Worm (Caenorhabditis elegans) whole organism, midembryonic: ENCODE results near the gene F07C4.11.

Experiments used
- T22C8.4 ChIP-seq: fragments of 200-800 bp; sonication (Bioruptor generic); IDR thresholded peaks from 2 replicates; pipeline ENCODE4 v1.3.6; 2022; ENCODE audit warnings: missing genetic modification characterization, missing compliant biosample characterization
- cog-1 ChIP-seq: sonication (generic microtip); optimal IDR thresholded peaks from 2 replicates; lab custom pipeline; 2016; ENCODE audit warnings: missing genetic modification characterization, missing compliant biosample characterization
- flt-1 ChIP-seq: fragments of 200-800 bp; sonication (Bioruptor generic); IDR thresholded peaks from 2 replicates; pipeline ENCODE4 v1.3.6; 2022; ENCODE audit warnings: missing genetic modification characterization, missing compliant biosample characterization
- klf-2 ChIP-seq: fragments of 200-800 bp; sonication (Bioruptor generic); conservative IDR thresholded peaks from 2 replicates; pipeline ENCODE4 v1.3.6; 2022; ENCODE audit warnings: missing genetic modification reagents, missing genetic modification characterization, missing compliant biosample characterization
- med-1 ChIP-seq: sonication (generic microtip); optimal IDR thresholded peaks from 2 replicates; lab custom pipeline; 2017; ENCODE audit warnings: missing genetic modification characterization, mild to moderate bottlenecking, missing compliant biosample characterization, antibody characterized with exemption, missing genetic modification reagents; ENCODE audit not compliant: insufficient read depth
- ref-1 ChIP-seq: fragments of 200-800 bp; sonication (Bioruptor generic); conservative IDR thresholded peaks from 2 replicates; pipeline ENCODE4 v1.3.6; 2022; ENCODE audit warnings: missing genetic modification reagents, missing genetic modification characterization, missing compliant biosample characterization
- tab-1 ChIP-seq: fragments of 200-800 bp; sonication (Bioruptor generic); IDR thresholded peaks from 2 replicates; pipeline ENCODE4 v1.3.6; 2022; ENCODE audit warnings: missing genetic modification characterization, missing compliant biosample characterization
- ztf-23 ChIP-seq: fragments of 200-800 bp; sonication (Bioruptor generic); IDR thresholded peaks from 2 replicates; pipeline ENCODE4 v1.3.6; 2022; ENCODE audit warnings: missing genetic modification reagents, missing genetic modification characterization, missing compliant biosample characterization
- ztf-29 ChIP-seq: fragments of 200-800 bp; sonication (Bioruptor generic); IDR thresholded peaks from 2 replicates; pipeline ENCODE4 v1.3.6; 2022; ENCODE audit warnings: missing genetic modification reagents, missing genetic modification characterization, missing compliant biosample characterization

Gene F07C4.11

DNA sequence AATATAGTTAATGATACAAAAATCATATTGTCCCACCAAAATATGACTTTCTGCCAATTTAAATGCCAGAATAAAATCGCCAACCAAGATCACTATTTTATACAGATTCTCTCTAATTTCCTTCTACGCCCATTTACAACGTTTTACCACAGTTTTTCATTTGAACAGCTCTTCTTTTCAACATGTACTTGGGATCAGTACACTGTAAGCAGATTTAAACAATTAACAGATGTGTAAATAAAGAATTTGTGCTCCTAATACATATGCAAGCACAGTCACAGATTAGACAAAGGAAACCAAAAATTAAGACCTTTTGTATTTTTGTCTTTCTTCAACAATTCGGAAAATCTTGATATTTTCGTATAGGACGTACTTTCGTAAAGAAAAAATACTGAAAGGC is at the start of gene F07C4.11:
TSS of gene F07C4.11 (minus strand) at position 101 of the 400 bp plus-strand sequence.
- TF ChIP-seq klf-2 (GFP tag; lab: Robert Waterston, UW) (no peak), ztf-23 (no peak), med-1 (GFP tag; lab: Kevin White, UChicago) (no peak), ztf-29 (GFP tag; lab: Robert Waterston, UW) (no peak), cog-1 (tag; lab: Kevin White, UChicago) (no peak), flt-1 (GFP tag; lab: Robert Waterston, UW) (no peak), ref-1 (GFP tag; lab: Robert Waterston, UW) (no peak), T22C8.4 (GFP tag; lab: Robert Waterston, UW) (no peak)

DNA sequence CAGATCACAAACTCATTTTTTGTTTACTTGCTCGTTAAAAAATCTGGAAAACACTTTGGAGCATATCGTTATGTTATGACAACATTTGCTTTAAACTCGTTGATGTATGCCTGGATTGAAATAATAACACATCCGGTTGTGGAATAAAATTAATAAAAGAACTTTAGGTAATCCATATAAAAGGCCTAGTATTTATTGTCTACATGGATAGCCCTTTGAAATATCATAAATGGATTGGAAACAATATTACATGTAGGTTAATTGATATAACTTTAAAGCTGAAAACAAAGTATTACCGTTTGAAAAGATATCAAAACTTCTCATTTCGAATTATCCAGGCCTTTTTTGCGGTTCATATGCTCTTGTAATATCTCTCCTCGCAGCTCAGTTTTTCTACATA is 47.3 kb upstream of the F07C4.11 start:
- TF ChIP-seq klf-2 (GFP tag; lab: Robert Waterston, UW) (no peak), ztf-23 (no peak), tab-1 (no peak), cog-1 (tag; lab: Kevin White, UChicago) (no peak)

DNA sequence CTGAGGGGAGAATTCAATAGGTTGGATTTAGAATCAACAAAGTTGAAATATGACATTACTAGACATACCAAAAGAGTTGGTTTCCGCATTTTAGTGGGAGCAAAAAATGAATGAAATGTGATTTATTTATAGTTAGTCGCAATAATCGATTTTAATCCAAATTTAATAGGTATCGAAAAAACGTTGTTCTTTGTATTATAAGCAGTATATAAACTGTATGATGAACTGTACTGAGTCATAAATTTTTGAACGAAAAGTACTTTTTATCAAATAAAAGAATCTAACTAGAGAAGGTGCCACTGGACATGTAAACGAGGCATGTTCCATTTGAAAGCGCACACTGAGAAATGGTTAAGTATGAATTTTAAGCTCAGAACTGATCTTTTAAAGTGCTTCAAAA is 46.6 kb upstream of the F07C4.11 start, which contains the start of gene C12D5.9:
TSS of gene C12D5.9 (minus strand) at position 101 of the 400 bp plus-strand sequence.
- TF ChIP-seq ref-1 (GFP tag; lab: Robert Waterston, UW) (no peak), ztf-29 (GFP tag; lab: Robert Waterston, UW) (no peak), T22C8.4 (GFP tag; lab: Robert Waterston, UW) (no peak), cog-1 (tag; lab: Kevin White, UChicago) (no peak), klf-2 (GFP tag; lab: Robert Waterston, UW) (no peak), flt-1 (GFP tag; lab: Robert Waterston, UW) (no peak), tab-1 (no peak), ztf-23 (no peak), med-1 (GFP tag; lab: Kevin White, UChicago) (no peak)

DNA sequence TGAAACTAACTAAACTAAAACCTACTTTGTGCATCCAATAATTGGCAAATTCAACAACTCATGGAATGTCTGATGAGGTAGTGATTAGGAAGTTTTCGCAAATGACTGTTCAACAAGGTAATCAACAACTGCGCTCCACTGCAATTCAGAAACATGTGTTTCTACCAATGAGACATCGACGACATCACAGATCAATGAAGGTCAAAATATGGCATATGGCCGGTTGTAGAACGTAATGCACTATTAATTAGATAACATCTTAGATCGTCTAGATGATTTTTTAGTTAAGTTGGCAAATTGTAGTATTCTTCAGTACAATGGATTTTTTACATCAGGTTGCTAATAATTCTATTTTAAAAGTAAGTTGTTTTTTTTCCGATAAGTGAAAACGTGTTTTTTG is 42.9 kb upstream of the F07C4.11 start, which contains the start of the genes nhr-94 and nhr-152:
TSS of gene nhr-94 (minus strand) at position 147 of the 400 bp plus-strand sequence.
TSS of gene nhr-152 (plus strand) at position 162 of the 400 bp plus-strand sequence.
- TF ChIP-seq ref-1 (GFP tag; lab: Robert Waterston, UW) (no peak), cog-1 (tag; lab: Kevin White, UChicago) (no peak)

DNA sequence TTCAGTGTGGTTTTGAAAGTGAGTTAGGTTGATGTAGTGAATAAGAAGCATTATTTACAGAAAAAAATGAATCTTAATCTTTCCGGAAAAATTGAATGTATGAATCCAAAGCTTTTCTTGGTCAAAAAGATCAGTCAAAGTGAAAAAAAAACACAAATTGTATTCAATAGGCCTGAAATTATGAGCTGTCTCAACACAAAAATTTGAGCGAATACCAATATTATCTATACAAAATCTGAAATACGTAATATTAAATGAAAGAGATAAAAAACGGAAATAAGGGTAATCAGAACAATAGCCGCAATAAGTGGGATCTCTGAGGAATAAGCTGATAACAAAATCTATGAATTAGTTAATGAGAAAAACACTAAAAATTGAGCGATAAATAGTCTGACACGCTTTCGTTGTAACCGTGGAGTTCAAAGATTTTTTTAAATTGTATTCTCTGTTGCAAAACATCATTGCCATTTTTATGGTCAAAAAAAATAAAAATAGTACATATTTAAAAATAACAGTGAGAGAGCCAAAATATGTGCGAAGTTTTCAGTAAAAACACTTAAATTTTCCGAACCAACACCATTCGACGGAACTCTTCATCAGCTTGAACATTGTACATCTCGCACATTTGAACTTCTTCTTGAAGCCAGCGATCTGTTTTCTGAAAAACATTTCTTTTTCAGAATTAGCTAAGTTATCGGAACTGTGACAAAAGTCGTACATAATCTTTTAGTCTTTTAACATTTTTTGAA is 40.8 kb upstream of the F07C4.11 start, which contains the start of gene sre-11:
TSS of gene sre-11 (minus strand) at position 51 of the 749 bp plus-strand sequence.
- TF ChIP-seq T22C8.4 (GFP tag; lab: Robert Waterston, UW) = no peak
- TF ChIP-seq ztf-23 = no peak
- TF ChIP-seq ref-1 (GFP tag; lab: Robert Waterston, UW) = no peak

DNA sequence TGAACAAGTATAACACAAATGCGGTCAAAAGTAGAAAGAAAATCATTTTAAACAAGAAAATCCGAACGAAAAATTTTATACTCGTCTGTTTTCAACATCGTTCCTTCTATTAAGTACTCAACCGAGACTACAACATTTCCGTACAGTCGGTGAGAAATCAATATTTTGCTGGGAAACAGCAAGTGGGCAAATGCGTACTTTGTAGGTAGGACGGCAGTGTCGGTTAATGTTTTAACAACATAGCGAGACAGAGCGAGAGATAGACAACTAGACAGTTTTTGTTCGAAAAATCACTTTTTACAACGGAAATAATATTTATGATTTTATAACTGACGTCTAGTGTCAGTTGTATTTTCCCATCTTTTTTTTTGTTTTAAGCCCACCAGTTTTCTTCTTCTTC is 38.1 kb upstream of the F07C4.11 start, which contains the start of gene cyp-33A1:
TSS of gene cyp-33A1 (minus strand) at position 72 of the 400 bp plus-strand sequence.
- TF ChIP-seq ztf-29 (GFP tag; lab: Robert Waterston, UW) (no peak), flt-1 (GFP tag; lab: Robert Waterston, UW) (no peak), klf-2 (GFP tag; lab: Robert Waterston, UW) (no peak), T22C8.4 (GFP tag; lab: Robert Waterston, UW) (no peak), ztf-23 (no peak), ref-1 (GFP tag; lab: Robert Waterston, UW) (no peak), cog-1 (tag; lab: Kevin White, UChicago) (no peak), tab-1 (no peak), med-1 (GFP tag; lab: Kevin White, UChicago) (no peak)

DNA sequence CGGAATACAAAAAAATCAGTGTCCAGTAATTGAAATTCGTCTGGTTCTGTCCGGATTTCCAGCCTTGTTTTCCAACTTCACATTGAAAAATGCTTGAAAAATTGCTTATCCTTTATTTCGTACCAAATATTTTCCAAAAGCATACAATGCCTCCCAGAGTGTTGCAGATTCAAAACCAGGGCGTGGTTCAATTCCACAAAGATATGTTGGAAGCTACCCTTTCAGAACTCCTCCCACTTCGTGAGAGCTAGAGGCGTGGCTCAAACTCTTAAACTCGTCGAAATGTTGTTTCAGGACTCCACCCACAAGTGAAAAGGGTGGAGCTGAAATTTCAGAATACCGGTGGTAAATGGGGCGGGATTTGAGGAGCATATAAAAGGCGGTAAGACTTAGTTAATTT is 32.6 kb upstream of the F07C4.11 start, which contains the start of gene C12D5.3:
TSS of gene C12D5.3 (plus strand) at position 301 of the 400 bp plus-strand sequence.
- TF ChIP-seq ztf-23 (no peak), flt-1 (GFP tag; lab: Robert Waterston, UW) (no peak), cog-1 (tag; lab: Kevin White, UChicago) (no peak), T22C8.4 (GFP tag; lab: Robert Waterston, UW) (no peak), ref-1 (GFP tag; lab: Robert Waterston, UW) (no peak), tab-1 (no peak), ztf-29 (GFP tag; lab: Robert Waterston, UW) (no peak), klf-2 (GFP tag; lab: Robert Waterston, UW) (no peak)

DNA sequence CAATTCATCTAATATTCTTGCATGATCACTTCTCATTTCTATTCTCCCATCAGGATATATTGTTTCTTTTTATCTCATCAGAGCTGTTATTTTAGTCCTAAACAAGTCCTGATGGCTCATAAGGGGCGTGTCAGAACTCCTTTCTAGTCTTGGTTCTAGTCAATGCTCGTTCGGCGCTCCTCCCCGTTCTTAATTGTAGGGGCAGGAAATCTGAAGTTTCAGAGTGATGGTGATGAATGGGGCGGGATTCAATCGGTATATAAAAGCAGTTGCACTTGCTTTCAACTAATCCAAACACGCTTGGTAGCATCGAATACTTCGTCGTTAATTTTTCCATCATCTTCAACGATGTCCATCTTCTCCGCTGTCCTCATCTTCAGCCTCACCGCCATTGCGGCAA is 28.9 kb upstream of the F07C4.11 start, which contains the start of gene C12D5.4:
TSS of gene C12D5.4 (plus strand) at position 301 of the 400 bp plus-strand sequence.
- TF ChIP-seq klf-2 (GFP tag; lab: Robert Waterston, UW) (no peak), med-1 (GFP tag; lab: Kevin White, UChicago) (no peak), cog-1 (tag; lab: Kevin White, UChicago) (no peak), tab-1 (no peak), ztf-23 (no peak), ztf-29 (GFP tag; lab: Robert Waterston, UW) (no peak), T22C8.4 (GFP tag; lab: Robert Waterston, UW) (no peak), ref-1 (GFP tag; lab: Robert Waterston, UW) (no peak), flt-1 (GFP tag; lab: Robert Waterston, UW) (no peak)

DNA sequence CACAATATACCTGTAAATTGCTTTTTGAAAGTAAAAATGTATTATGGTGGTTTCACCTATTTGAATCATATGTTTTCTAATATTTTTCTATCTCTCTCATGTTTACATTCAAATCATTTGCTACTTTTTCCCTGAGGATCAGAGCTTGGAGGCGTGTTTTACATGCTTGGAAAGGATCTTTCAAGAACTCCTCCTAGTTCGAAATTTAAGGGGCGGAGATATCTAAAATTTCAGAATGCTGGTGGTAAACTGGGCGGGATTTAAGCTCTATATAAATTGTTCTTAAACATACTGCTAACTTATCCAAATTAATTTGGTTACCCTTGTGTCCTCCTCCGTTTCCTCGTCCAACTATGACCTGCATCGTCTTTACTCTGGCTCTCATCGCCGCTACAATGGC is 24.6 kb upstream of the F07C4.11 start, which contains the start of gene C12D5.5:
TSS of gene C12D5.5 (plus strand) at position 301 of the 400 bp plus-strand sequence.
- TF ChIP-seq ztf-23 (no peak), flt-1 (GFP tag; lab: Robert Waterston, UW) (no peak), med-1 (GFP tag; lab: Kevin White, UChicago) (no peak), ztf-29 (GFP tag; lab: Robert Waterston, UW) (no peak), klf-2 (GFP tag; lab: Robert Waterston, UW) (no peak)
